Fruit fly (Drosophila melanogaster) whole organism, embryonic: ENCODE data around the gene klar.

Source experiments
- Aef1 ChIP-seq: fragments of 200-800 bp; sonication (Bioruptor generic); IDR thresholded peaks from 3 replicates; pipeline ENCODE4 v1.3.6; 2022; ENCODE audit warnings: missing biosample characterization, missing genetic modification characterization
- Blimp-1 ChIP-seq: fragments of 200-800 bp; sonication (Bioruptor generic); optimal IDR thresholded peaks from 3 replicates; lab custom pipeline; 2018; ENCODE audit warnings: missing biosample characterization, missing genetic modification characterization, mild to moderate bottlenecking, moderate library complexity, missing genetic modification reagents
- CG1024 ChIP-seq: fragments of 200-800 bp; sonication (Bioruptor generic); IDR thresholded peaks from 2 replicates; pipeline ENCODE4 v1.3.6; 2022; ENCODE audit warnings: missing biosample characterization, missing genetic modification characterization
- CG10267 ChIP-seq: fragments of 200-800 bp; sonication (Bioruptor generic); optimal IDR thresholded peaks from 2 replicates; lab custom pipeline; 2018; ENCODE audit warnings: missing biosample characterization, mild to moderate bottlenecking, missing genetic modification characterization, moderate library complexity
- CG10959 ChIP-seq: fragments of 200-800 bp; sonication (Bioruptor generic); IDR thresholded peaks from 2 replicates; pipeline ENCODE4 v1.3.6; 2022; ENCODE audit warnings: missing biosample characterization, missing genetic modification characterization
- CG11560 ChIP-seq: fragments of 200-800 bp; sonication (Bioruptor generic); IDR thresholded peaks from 3 replicates; pipeline ENCODE4 v1.3.6; 2022; ENCODE audit warnings: missing biosample characterization, missing genetic modification characterization
- CG11696 ChIP-seq: fragments of 200-800 bp; sonication (Bioruptor generic); IDR thresholded peaks from 2 replicates; pipeline ENCODE4 v1.3.6; 2022; ENCODE audit warnings: missing biosample characterization, missing genetic modification characterization
- CG15479 ChIP-seq: fragments of 200-800 bp; sonication (Bioruptor generic); optimal IDR thresholded peaks from 3 replicates; lab custom pipeline; 2019; ENCODE audit warnings: missing biosample characterization, mild to moderate bottlenecking, missing genetic modification characterization, moderate library complexity
- CG15601 ChIP-seq: fragments of 200-800 bp; sonication (Bioruptor generic); optimal IDR thresholded peaks from 3 replicates; lab custom pipeline; 2019; ENCODE audit warnings: missing biosample characterization, mild to moderate bottlenecking, missing genetic modification characterization, moderate library complexity
- CG1602 ChIP-seq: fragments of 200-800 bp; sonication (Bioruptor generic); optimal IDR thresholded peaks from 3 replicates; lab custom pipeline; 2016; ENCODE audit warnings: missing biosample characterization, missing genetic modification characterization
- CG1603 ChIP-seq: fragments of 200-800 bp; sonication (Bioruptor generic); optimal IDR thresholded peaks from 2 replicates; lab custom pipeline; 2019; ENCODE audit warnings: missing biosample characterization, mild to moderate bottlenecking, missing genetic modification characterization, moderate library complexity
- CG17328 ChIP-seq: fragments of 200-800 bp; sonication (Bioruptor generic); IDR thresholded peaks from 2 replicates; pipeline ENCODE4 v1.3.6; 2022; ENCODE audit warnings: missing biosample characterization, missing genetic modification characterization
- CG17359 ChIP-seq: fragments of 200-800 bp; sonication (Bioruptor generic); optimal IDR thresholded peaks from 3 replicates; lab custom pipeline; 2018; ENCODE audit warnings: missing biosample characterization, mild to moderate bottlenecking, missing genetic modification characterization, moderate library complexity
- CG17361 ChIP-seq: fragments of 200-800 bp; sonication (Bioruptor generic); IDR thresholded peaks from 3 replicates; pipeline ENCODE4 v1.3.6; 2022; ENCODE audit warnings: missing biosample characterization, missing genetic modification characterization
- CG18262 ChIP-seq: fragments of 200-800 bp; optimal IDR thresholded peaks from 3 replicates; lab custom pipeline; 2019; ENCODE audit warnings: missing biosample characterization, mild to moderate bottlenecking, missing genetic modification characterization, moderate library complexity
- CG2116 ChIP-seq: fragments of 200-800 bp; sonication (Bioruptor generic); optimal IDR thresholded peaks from 3 replicates; lab custom pipeline; 2018; ENCODE audit warnings: missing biosample characterization, mild to moderate bottlenecking, missing genetic modification characterization
- CG30431 ChIP-seq: fragments of 200-800 bp; sonication (Bioruptor generic); optimal IDR thresholded peaks from 2 replicates; lab custom pipeline; 2017; ENCODE audit warnings: missing biosample characterization, missing genetic modification characterization
- CG3995 ChIP-seq: fragments of 200-800 bp; sonication (Bioruptor generic); optimal IDR thresholded peaks from 3 replicates; lab custom pipeline; 2016; ENCODE audit warnings: missing biosample characterization, missing genetic modification characterization
- CG4282 ChIP-seq: fragments of 200-800 bp; sonication (Bioruptor generic); optimal IDR thresholded peaks from 2 replicates; lab custom pipeline; 2016; ENCODE audit warnings: missing biosample characterization, missing genetic modification characterization
- CG4328 ChIP-seq: fragments of 200-800 bp; sonication (Bioruptor generic); optimal IDR thresholded peaks from 3 replicates; lab custom pipeline; 2017; ENCODE audit warnings: missing biosample characterization, missing genetic modification reagents, missing genetic modification characterization
- CG4404 ChIP-seq: fragments of 200-800 bp; sonication (Bioruptor generic); IDR thresholded peaks from 2 replicates; pipeline ENCODE4 v1.3.6; 2022; ENCODE audit warnings: missing biosample characterization, missing genetic modification characterization
- CG4424 ChIP-seq: fragments of 200-800 bp; sonication (Bioruptor generic); optimal IDR thresholded peaks from 3 replicates; lab custom pipeline; 2016; ENCODE audit warnings: missing biosample characterization, missing genetic modification characterization
- CG5245 ChIP-seq: fragments of 200-800 bp; sonication (Bioruptor generic); optimal IDR thresholded peaks from 3 replicates; lab custom pipeline; 2016; ENCODE audit warnings: missing biosample characterization, missing genetic modification characterization
- CG6254 ChIP-seq: fragments of 200-800 bp; sonication (Bioruptor generic); optimal IDR thresholded peaks from 3 replicates; lab custom pipeline; 2017; ENCODE audit warnings: mild to moderate bottlenecking, missing biosample characterization, missing genetic modification reagents, missing genetic modification characterization
- CG8478 ChIP-seq: fragments of >200 bp; optimal IDR thresholded peaks from 2 replicates; lab custom pipeline; 2018
- CG9727 ChIP-seq: fragments of 200-800 bp; sonication (Bioruptor generic); optimal IDR thresholded peaks from 3 replicates; lab custom pipeline; 2017; ENCODE audit warnings: missing biosample characterization, mild to moderate bottlenecking, missing genetic modification characterization
- Deaf1 ChIP-seq: fragments of 200-800 bp; optimal IDR thresholded peaks from 3 replicates; lab custom pipeline; 2019; ENCODE audit warnings: missing biosample characterization, mild to moderate bottlenecking, missing genetic modification characterization, moderate library complexity
- Fer3 ChIP-seq: fragments of 200-800 bp; sonication (Bioruptor generic); optimal IDR thresholded peaks from 2 replicates; lab custom pipeline; 2018; ENCODE audit warnings: missing biosample characterization, mild to moderate bottlenecking, missing genetic modification characterization, moderate library complexity
- Hand ChIP-seq: fragments of 200-800 bp; sonication (Bioruptor generic); optimal IDR thresholded peaks from 2 replicates; lab custom pipeline; 2017; ENCODE audit warnings: mild to moderate bottlenecking, missing biosample characterization, missing genetic modification reagents, missing genetic modification characterization
- NC2β ChIP-seq: fragments of 200-800 bp; sonication (Bioruptor generic); optimal IDR thresholded peaks from 2 replicates; lab custom pipeline; 2016; ENCODE audit warnings: missing biosample characterization, missing genetic modification characterization
- Neu2 ChIP-seq: fragments of 200-800 bp; sonication (Bioruptor generic); optimal IDR thresholded peaks from 3 replicates; lab custom pipeline; 2016; ENCODE audit warnings: missing biosample characterization, missing genetic modification characterization, borderline replicate concordance
- Sry-δ ChIP-seq: fragments of 200-800 bp; sonication (Bioruptor generic); optimal IDR thresholded peaks from 2 replicates; lab custom pipeline; 2016; ENCODE audit warnings: missing biosample characterization, missing genetic modification characterization
- ap ChIP-seq: fragments of 200-800 bp; sonication (Bioruptor generic); IDR thresholded peaks from 2 replicates; pipeline ENCODE4 v1.3.6; 2022; ENCODE audit warnings: missing biosample characterization, missing genetic modification characterization
- ems ChIP-seq: fragments of 200-800 bp; sonication (Bioruptor generic); optimal IDR thresholded peaks from 3 replicates; lab custom pipeline; 2016; ENCODE audit warnings: missing biosample characterization, missing genetic modification characterization
- fd64A ChIP-seq: fragments of 200-800 bp; sonication (Bioruptor generic); optimal IDR thresholded peaks from 3 replicates; lab custom pipeline; 2018; ENCODE audit warnings: missing biosample characterization, mild to moderate bottlenecking, missing genetic modification characterization
- fd96Cb ChIP-seq: fragments of 200-800 bp; sonication (Bioruptor generic); optimal IDR thresholded peaks from 2 replicates; lab custom pipeline; 2018; ENCODE audit warnings: missing biosample characterization, mild to moderate bottlenecking, missing genetic modification characterization, moderate library complexity
- gfzf ChIP-seq: fragments of 200-800 bp; sonication (Bioruptor generic); optimal IDR thresholded peaks from 2 replicates; lab custom pipeline; 2016; ENCODE audit warnings: missing biosample characterization, mild to moderate bottlenecking, missing genetic modification characterization, moderate library complexity
- hb ChIP-seq: fragments of 200-800 bp; sonication (Bioruptor generic); IDR thresholded peaks from 3 replicates; pipeline ENCODE4 v1.3.6; 2022; ENCODE audit warnings: missing biosample characterization, missing genetic modification characterization; ENCODE audit not compliant: partially characterized antibody
- ind ChIP-seq: fragments of 200-800 bp; sonication (Bioruptor generic); optimal IDR thresholded peaks from 3 replicates; lab custom pipeline; 2016; ENCODE audit warnings: missing biosample characterization, missing genetic modification characterization
- mam ChIP-seq: fragments of 200-800 bp; sonication (Bioruptor generic); optimal IDR thresholded peaks from 3 replicates; lab custom pipeline; 2016; ENCODE audit warnings: missing biosample characterization, missing genetic modification characterization
- prd ChIP-seq, 3 experiments: fragments of >200 bp in 2 of 3; fragments of 200-800 bp in 1 of 3; sonication (Bioruptor generic) in 1 of 3; optimal IDR thresholded peaks in 2 of 3; IDR thresholded peaks in 1 of 3; 2 replicates in 2 of 3; 3 replicates in 1 of 3; pipeline versions ENCODE4 v1.3.6 to Lab custom; 2017 to 2022; ENCODE audit warnings: missing biosample characterization in 1 of 3, missing genetic modification characterization in 1 of 3
- pum ChIP-seq: fragments of 200-800 bp; sonication (Bioruptor generic); optimal IDR thresholded peaks from 2 replicates; lab custom pipeline; 2016; ENCODE audit warnings: missing biosample characterization, missing genetic modification characterization
- sd ChIP-seq: fragments of 200-800 bp; sonication (Bioruptor generic); optimal IDR thresholded peaks from 3 replicates; lab custom pipeline; 2018; ENCODE audit warnings: missing biosample characterization, mild to moderate bottlenecking, missing genetic modification characterization, moderate library complexity
- sens ChIP-seq: fragments of 200-800 bp; sonication (Bioruptor generic); peaks from one replicate; lab custom pipeline; 2016; ENCODE audit warnings: missing biosample characterization, missing genetic modification characterization
- sqz ChIP-seq: fragments of 200-800 bp; sonication (Bioruptor generic); optimal IDR thresholded peaks from 3 replicates; lab custom pipeline; 2018; ENCODE audit warnings: missing biosample characterization, mild to moderate bottlenecking, missing genetic modification characterization
- sr ChIP-seq: fragments of 200-800 bp; sonication (Bioruptor generic); IDR thresholded peaks from 3 replicates; pipeline ENCODE4 v1.3.6; 2022; ENCODE audit warnings: missing biosample characterization, missing genetic modification characterization
- vvl ChIP-seq: fragments of 200-800 bp; sonication (Bioruptor generic); IDR thresholded peaks from 2 replicates; pipeline ENCODE4 v1.3.6; 2022; ENCODE audit warnings: missing biosample characterization, missing genetic modification characterization
- zf30C ChIP-seq: fragments of 200-800 bp; sonication (Bioruptor generic); optimal IDR thresholded peaks from 3 replicates; lab custom pipeline; 2018; ENCODE audit warnings: missing biosample characterization, mild to moderate bottlenecking, missing genetic modification characterization
- zfh1 ChIP-seq: fragments of 200-800 bp; sonication (Bioruptor generic); IDR thresholded peaks from 3 replicates; pipeline ENCODE4 v1.3.6; 2022; ENCODE audit warnings: missing biosample characterization, missing genetic modification characterization

Gene klar

dm6 chr3L:420656-421055 lies 119.8 kb downstream of the klar start (continued):
- TF ChIP-seq CG2116 (GFP tag; lab: Kevin White, UChicago) (no peak), CG17361 (0 out of 3 replicates have a peak, but pooled peaks have one; percentile 20), CG4328 (GFP tag; lab: Kevin White, UChicago) (no peak), ap (no peak), CG17359 (tag; lab: Kevin White, UChicago) (no peak), CG11696 (GFP tag; lab: Robert Waterston, UW) (no peak), fd96Cb (peak; percentile 6), Sry-δ (GFP tag; lab: Kevin White, UChicago) (no peak), CG10959 (no peak), CG3995 (GFP tag; lab: Kevin White, UChicago) (no peak), zf30C (GFP tag; lab: Kevin White, UChicago) (no peak), ems (no peak), mam (GFP tag; lab: Kevin White, UChicago) (no peak), vvl (GFP tag; lab: Robert Waterston, UW) (peak; percentile 10; the same call in 1 of the 2 replicates), CG10267 (tag; lab: Kevin White, UChicago) (no peak), Aef1 (GFP tag; lab: Robert Waterston, UW) (no peak), Neu2 (no peak), CG4424 (GFP tag; lab: Kevin White, UChicago) (no peak), Blimp-1 (GFP tag; lab: Kevin White, UChicago) (no peak), ind (GFP tag; lab: Kevin White, UChicago) (no peak), CG11560 (tag; lab: Robert Waterston, UW) (no peak), CG1024 (no peak), CG4404 (GFP tag; lab: Robert Waterston, UW) (0 out of 2 replicates have a peak, but pooled peaks have one; percentile 11), hb (GFP tag; lab: Robert Waterston, UW) (no peak), CG9727 (GFP tag; lab: Kevin White, UChicago) (no peak), zfh1 (0 out of 3 replicates have a peak, but pooled peaks have one; percentile 32), CG15601 (tag; lab: Kevin White, UChicago) (no peak), CG17328 (GFP tag; lab: Robert Waterston, UW) (0 out of 2 replicates have a peak, but pooled peaks have one; percentile 17), CG1602 (GFP tag; lab: Kevin White, UChicago) (no peak), sqz (GFP tag; lab: Kevin White, UChicago) (no peak), fd64A (no peak), CG4282 (no peak), CG18262 (tag; lab: Kevin White, UChicago) (no peak), pum (GFP tag; lab: Kevin White, UChicago) (no peak), NC2β (GFP tag; lab: Kevin White, UChicago) (no peak), Fer3 (tag; lab: Kevin White, UChicago) (no peak), CG8478 (no peak), CG15479 (GFP tag; lab: Kevin White, UChicago) (no peak), prd (optimal IDR thresholded peaks at IDR 0.05; lab: Kevin White, UChicago) (no peak), prd (GFP tag; IDR thresholded peaks at IDR 0.05; lab: Robert Waterston, UW) (peak; percentile 43; the same call in 1 of the 3 replicates), CG5245 (GFP tag; lab: Kevin White, UChicago) (no peak), CG1603 (tag; lab: Kevin White, UChicago) (peak; percentile 7), sr (GFP tag; lab: Robert Waterston, UW) (no peak), sd (tag; lab: Kevin White, UChicago) (no peak), Deaf1 (tag; lab: Kevin White, UChicago) (no peak), Hand (GFP tag; lab: Kevin White, UChicago) (no peak), gfzf (no peak), CG30431 (GFP tag; lab: Kevin White, UChicago) (no peak), CG6254 (GFP tag; lab: Kevin White, UChicago) (no peak), sens (GFP tag; lab: Kevin White, UChicago) (peak; percentile 66)
